Worm (Caenorhabditis elegans) whole organism, L4 larva: Measurements from ENCODE around the gene R07E5.17.

Experiments used
- D1046.2 ChIP-seq: fragments of 200-800 bp; sonication (Bioruptor generic); IDR thresholded peaks from 2 replicates; pipeline ENCODE4 v1.3.6; 2022; ENCODE audit warnings: missing genetic modification characterization, missing compliant biosample characterization
- F26F4.8 ChIP-seq: fragments of 200-800 bp; sonication (Bioruptor generic); conservative IDR thresholded peaks from 2 replicates; pipeline ENCODE4 v1.3.6; 2022; ENCODE audit warnings: missing genetic modification characterization, missing compliant biosample characterization
- F44E2.7 ChIP-seq: fragments of 200-800 bp; sonication (Bioruptor generic); IDR thresholded peaks from 2 replicates; pipeline ENCODE4 v2.1.2; 2022; ENCODE audit warnings: missing genetic modification characterization, missing compliant biosample characterization
- R02D3.7 ChIP-seq: fragments of 150-350 bp; sonication (generic microtip); optimal IDR thresholded peaks from 3 replicates; lab custom pipeline; 2014; ENCODE audit warnings: missing biosample characterization, missing genetic modification characterization
- T26A8.4 ChIP-seq: fragments of 200-800 bp; sonication (Bioruptor generic); IDR thresholded peaks from 2 replicates; pipeline ENCODE4 v1.3.6; 2022; ENCODE audit warnings: missing genetic modification characterization, missing compliant biosample characterization
- Y48G9A.11 ChIP-seq: fragments of 200-800 bp; sonication (Bioruptor generic); IDR thresholded peaks from 2 replicates; pipeline ENCODE4 v1.3.6; 2022; ENCODE audit warnings: missing genetic modification reagents, missing genetic modification characterization, missing compliant biosample characterization
- Y75B8A.6 ChIP-seq: fragments of 200-800 bp; sonication (Bioruptor generic); IDR thresholded peaks from 2 replicates; pipeline ENCODE4 v1.3.6; 2022; ENCODE audit warnings: missing genetic modification reagents, missing genetic modification characterization, missing compliant biosample characterization
- ZK337.2 ChIP-seq: fragments of 200-800 bp; sonication (Bioruptor generic); IDR thresholded peaks from 2 replicates; pipeline ENCODE4 v1.3.6; 2022; ENCODE audit warnings: missing genetic modification reagents, missing genetic modification characterization, missing compliant biosample characterization
- ZK546.5 ChIP-seq, 2 experiments: sonication (generic microtip); optimal IDR thresholded peaks; 2 replicates each; lab custom pipeline; 2017; ENCODE audit warnings: missing biosample characterization in 2 of 2, missing genetic modification characterization in 2 of 2
- aha-1 ChIP-seq: fragments of 150-350 bp; peaks from one replicate; lab custom pipeline; 2014; ENCODE audit warnings: missing biosample characterization, missing genetic modification characterization
- arid-1 ChIP-seq: fragments of 200-800 bp; sonication (Bioruptor generic); conservative IDR thresholded peaks from 2 replicates; pipeline ENCODE4 v1.3.6; 2022; ENCODE audit warnings: missing genetic modification reagents, missing genetic modification characterization, missing compliant biosample characterization
- ceh-20 ChIP-seq: fragments of 200-800 bp; sonication (Bioruptor generic); IDR thresholded peaks from 2 replicates; pipeline ENCODE4 v1.3.6; 2022; ENCODE audit warnings: missing genetic modification reagents, missing genetic modification characterization, missing compliant biosample characterization
- ceh-32 ChIP-seq: sonication (generic microtip); optimal IDR thresholded peaks from 2 replicates; lab custom pipeline; 2016; ENCODE audit warnings: mild to moderate bottlenecking, missing genetic modification characterization, missing compliant biosample characterization; ENCODE audit not compliant: poor library complexity
- ceh-44 ChIP-seq: fragments of 200-800 bp; sonication (Bioruptor generic); IDR thresholded peaks from 2 replicates; pipeline ENCODE4 v1.3.6; 2022; ENCODE audit warnings: missing genetic modification reagents, missing genetic modification characterization, missing compliant biosample characterization
- daf-8 ChIP-seq: fragments of 200-800 bp; sonication (Bioruptor generic); IDR thresholded peaks from 2 replicates; pipeline ENCODE4 v1.3.6; 2022; ENCODE audit warnings: missing genetic modification characterization, missing compliant biosample characterization
- dmd-6 ChIP-seq: fragments of 200-800 bp; sonication (Bioruptor generic); IDR thresholded peaks from 2 replicates; pipeline ENCODE4 v1.3.6; 2022; ENCODE audit warnings: missing genetic modification reagents, missing genetic modification characterization, missing compliant biosample characterization
- dmd-8 ChIP-seq: fragments of 200-800 bp; sonication (Bioruptor generic); IDR thresholded peaks from 2 replicates; pipeline ENCODE4 v1.3.6; 2022; ENCODE audit warnings: missing genetic modification characterization, missing compliant biosample characterization
- duxl-1 ChIP-seq: sonication (generic microtip); optimal IDR thresholded peaks from 2 replicates; lab custom pipeline; 2016; ENCODE audit warnings: mild to moderate bottlenecking, missing genetic modification characterization, moderate library complexity, missing compliant biosample characterization; ENCODE audit not compliant: poor library complexity
- dve-1 ChIP-seq: sonication (generic microtip); optimal IDR thresholded peaks from 2 replicates; lab custom pipeline; 2017; ENCODE audit warnings: antibody characterized with exemption, mild to moderate bottlenecking, missing genetic modification characterization, missing compliant biosample characterization; ENCODE audit not compliant: insufficient read depth
- egl-43 ChIP-seq: fragments of 200-800 bp; sonication (Bioruptor generic); IDR thresholded peaks from 2 replicates; pipeline ENCODE4 v1.3.6; 2022; ENCODE audit warnings: missing genetic modification reagents, missing genetic modification characterization, missing compliant biosample characterization
- fkh-10 ChIP-seq: fragments of 150-350 bp; optimal IDR thresholded peaks from 2 replicates; lab custom pipeline; 2014; ENCODE audit warnings: missing biosample characterization, missing genetic modification reagents, missing genetic modification characterization
- lin-29 ChIP-seq: fragments of 200-800 bp; sonication (Bioruptor generic); IDR thresholded peaks from 2 replicates; pipeline ENCODE4 v1.3.6; 2022; ENCODE audit warnings: missing genetic modification reagents, missing genetic modification characterization, missing compliant biosample characterization
- lin-38 ChIP-seq: fragments of 200-800 bp; sonication (Bioruptor generic); IDR thresholded peaks from 2 replicates; pipeline ENCODE4 v1.3.6; 2022; ENCODE audit warnings: missing genetic modification reagents, missing genetic modification characterization, missing compliant biosample characterization
- lin-39 ChIP-seq: fragments of 150-350 bp; optimal IDR thresholded peaks from 2 replicates; lab custom pipeline; 2014; ENCODE audit warnings: missing biosample characterization, missing genetic modification reagents, missing genetic modification characterization
- lir-3 ChIP-seq: sonication (generic microtip); optimal IDR thresholded peaks from 2 replicates; lab custom pipeline; 2016; ENCODE audit warnings: mild to moderate bottlenecking, missing genetic modification characterization, missing compliant biosample characterization
- mdl-1 ChIP-seq, 2 experiments: fragments of 150-350 bp in 1 of 2; sonication (generic microtip) in 1 of 2; optimal IDR thresholded peaks; 2 replicates each; lab custom pipeline; 2014 to 2017; ENCODE audit warnings: missing biosample characterization in 2 of 2, missing genetic modification characterization in 2 of 2
- mep-1 ChIP-seq: fragments of 150-350 bp; sonication (generic microtip); optimal IDR thresholded peaks from 3 replicates; lab custom pipeline; 2014; ENCODE audit warnings: missing biosample characterization, missing genetic modification characterization
- mes-2 ChIP-seq: sonication (generic microtip); optimal IDR thresholded peaks from 2 replicates; lab custom pipeline; 2016; ENCODE audit warnings: missing genotype, mild to moderate bottlenecking, missing genetic modification characterization, missing compliant biosample characterization; ENCODE audit not compliant: poor library complexity, severe bottlenecking
- mxl-2 ChIP-seq: fragments of 200-800 bp; sonication (Bioruptor generic); conservative IDR thresholded peaks from 2 replicates; pipeline ENCODE4 v1.3.6; 2022; ENCODE audit warnings: missing genetic modification reagents, missing genetic modification characterization, missing compliant biosample characterization
- mxl-3 ChIP-seq: fragments of 200-800 bp; sonication (Bioruptor generic); optimal IDR thresholded peaks from 2 replicates; lab custom pipeline; 2018; ENCODE audit warnings: mild to moderate bottlenecking, missing genetic modification characterization, missing compliant biosample characterization
- nhr-111 ChIP-seq: fragments of 200-800 bp; sonication (Bioruptor generic); optimal IDR thresholded peaks from 2 replicates; lab custom pipeline; 2018; ENCODE audit warnings: mild to moderate bottlenecking, missing genetic modification characterization, missing compliant biosample characterization
- nhr-28 ChIP-seq: fragments of 150-350 bp; optimal IDR thresholded peaks from 2 replicates; lab custom pipeline; 2014; ENCODE audit warnings: missing biosample characterization, missing genetic modification characterization
- nhr-42 ChIP-seq: fragments of 200-800 bp; sonication (Bioruptor generic); IDR thresholded peaks from 2 replicates; pipeline ENCODE4 v1.3.6; 2022; ENCODE audit warnings: missing genetic modification characterization, missing compliant biosample characterization
- nhr-48 ChIP-seq: sonication (generic microtip); optimal IDR thresholded peaks from 2 replicates; lab custom pipeline; 2016; ENCODE audit warnings: mild to moderate bottlenecking, missing genetic modification characterization, missing compliant biosample characterization
- nhr-77 ChIP-seq: fragments of 150-350 bp; optimal IDR thresholded peaks from 2 replicates; lab custom pipeline; 2014; ENCODE audit warnings: missing biosample characterization, missing genetic modification characterization
- pha-4 ChIP-seq, 2 experiments: fragments of 150-350 bp in 1 of 2; fragments of 200-800 bp in 1 of 2; sonication (Bioruptor generic) in 1 of 2; IDR thresholded peaks in 1 of 2; optimal IDR thresholded peaks in 1 of 2; 2 replicates each; pipeline versions ENCODE4 v1.3.6 to Lab custom; 2014 to 2022; ENCODE audit warnings: missing genetic modification characterization in 2 of 2, missing genetic modification reagents in 2 of 2, missing biosample characterization in 1 of 2, missing compliant biosample characterization in 1 of 2
- pqm-1 ChIP-seq: sonication (generic microtip); optimal IDR thresholded peaks from 2 replicates; lab custom pipeline; 2017; ENCODE audit warnings: missing biosample characterization, missing genetic modification characterization
- rbr-2 ChIP-seq: sonication (generic microtip); optimal IDR thresholded peaks from 2 replicates; lab custom pipeline; 2016; ENCODE audit warnings: missing genotype, missing genetic modification characterization, missing compliant biosample characterization
- sdz-12 ChIP-seq: fragments of 200-800 bp; sonication (Bioruptor generic); optimal IDR thresholded peaks from 2 replicates; lab custom pipeline; 2018; ENCODE audit warnings: mild to moderate bottlenecking, missing genetic modification characterization, missing compliant biosample characterization
- unc-130 ChIP-seq: sonication (generic microtip); optimal IDR thresholded peaks from 2 replicates; lab custom pipeline; 2016; ENCODE audit warnings: missing genetic modification reagents, missing genetic modification characterization, missing compliant biosample characterization
- unc-39 ChIP-seq: sonication (generic microtip); optimal IDR thresholded peaks from 2 replicates; lab custom pipeline; 2017; ENCODE audit warnings: missing biosample characterization, missing genetic modification characterization
- zfp-2 ChIP-seq: sonication (generic microtip); optimal IDR thresholded peaks from 2 replicates; lab custom pipeline; 2016; ENCODE audit warnings: mild to moderate bottlenecking, missing genetic modification characterization, missing compliant biosample characterization
- zfp-3 ChIP-seq: fragments of 200-800 bp; sonication (Bioruptor generic); conservative IDR thresholded peaks from 2 replicates; pipeline ENCODE4 v1.3.6; 2022; ENCODE audit warnings: missing genetic modification reagents, missing genetic modification characterization, missing compliant biosample characterization
- zip-2 ChIP-seq: fragments of 150-350 bp; optimal IDR thresholded peaks from 2 replicates; lab custom pipeline; 2014; ENCODE audit warnings: missing biosample characterization, missing genetic modification characterization
- ztf-7 ChIP-seq: fragments of 150-350 bp; optimal IDR thresholded peaks from 2 replicates; lab custom pipeline; 2014; ENCODE audit warnings: missing biosample characterization, missing genetic modification characterization

The R07E5.17 gene

ce11 chrIII:4450773-4451423, 46.7 kb upstream of the R07E5.17 start:
- 0 out of 2 replicates have a peak, but pooled peaks have one; percentile 18 for TF ChIP-seq D1046.2 (GFP tag; lab: Robert Waterston, UW)
- TF ChIP-seq nhr-28 (tag; lab: Kevin White, UChicago), result no peak
- TF ChIP-seq, all 104 proteins: peak for 1

ce11 chrIII:4449893-4450579, 45.8 kb upstream of the R07E5.17 start, which contains the start of gene ceh-43:
TSS of gene ceh-43 (minus strand) at chrIII:4449943.
- TF ChIP-seq Y48G9A.11 (GFP tag; lab: Robert Waterston, UW), result no peak
- no peak for TF ChIP-seq ceh-32 (tag; lab: Kevin White, UChicago)
- peak; percentile 38; the same call in 1 of the 2 replicates for TF ChIP-seq ZK337.2 (GFP tag; lab: Robert Waterston, UW)
- no peak for TF ChIP-seq pqm-1 (tag; lab: Kevin White, UChicago)
- TF ChIP-seq ZK546.5 (tag; optimal IDR thresholded peaks at IDR 0.05; lab: Kevin White, UChicago), result no peak
- TF ChIP-seq dmd-8 (GFP tag; lab: Robert Waterston, UW), result peak; percentile 85
- TF ChIP-seq aha-1 (tag; lab: Kevin White, UChicago), result no peak
- TF ChIP-seq pha-4 (GFP tag; IDR thresholded peaks at IDR 0.05; lab: Robert Waterston, UW), result peak; percentile 62; the same call in 1 of the 2 replicates
- TF ChIP-seq pha-4 (tag; optimal IDR thresholded peaks at IDR 0.05; lab: Kevin White, UChicago), result no peak
- no peak for TF ChIP-seq lin-29 (GFP tag; lab: Robert Waterston, UW)
- 0 out of 2 replicates have a peak, but pooled peaks have one; percentile 60 for TF ChIP-seq arid-1 (GFP tag; lab: Robert Waterston, UW)
- no peak for TF ChIP-seq nhr-111 (GFP tag; lab: Kevin White, UChicago)
- TF ChIP-seq mep-1, result no peak
- TF ChIP-seq mes-2 (tag; lab: Kevin White, UChicago), result peak; percentile 57
- 0 out of 2 replicates have a peak, but pooled peaks have one; percentile 45 for TF ChIP-seq F44E2.7
- no peak for TF ChIP-seq zfp-2
- no peak for TF ChIP-seq mxl-2 (GFP tag; lab: Robert Waterston, UW)
- TF ChIP-seq zfp-3 (GFP tag; lab: Robert Waterston, UW), result 0 out of 2 replicates have a peak, but pooled peaks have one; percentile 16
- TF ChIP-seq ceh-44 (GFP tag; lab: Robert Waterston, UW), result no peak
- TF ChIP-seq R02D3.7 (tag; lab: Kevin White, UChicago), result no peak
- TF ChIP-seq T26A8.4 (GFP tag; lab: Robert Waterston, UW), result peak; percentile 46; the same call in 1 of the 2 replicates
- peak; percentile 19 for TF ChIP-seq dve-1 (tag; lab: Kevin White, UChicago)
- TF ChIP-seq F26F4.8 (GFP tag; lab: Robert Waterston, UW), result peak; percentile 59; the same call in 1 of the 2 replicates
- no peak for TF ChIP-seq fkh-10 (GFP tag; lab: Kevin White, UChicago)
- no peak for TF ChIP-seq lin-39
- no peak for TF ChIP-seq nhr-77 (tag; lab: Kevin White, UChicago)
- TF ChIP-seq ztf-7 (tag; lab: Kevin White, UChicago), result no peak
- TF ChIP-seq lir-3 (tag; lab: Kevin White, UChicago), result no peak
- TF ChIP-seq ceh-20 (GFP tag; lab: Robert Waterston, UW), result 0 out of 2 replicates have a peak, but pooled peaks have one; percentile 14
- no peak for TF ChIP-seq nhr-28 (tag; lab: Kevin White, UChicago)
- no peak for TF ChIP-seq D1046.2 (GFP tag; lab: Robert Waterston, UW)
- TF ChIP-seq lin-38, result peak; percentile 64
- TF ChIP-seq mdl-1 (tag; optimal IDR thresholded peaks at IDR 0.05; lab: Kevin White, UChicago), result no peak
- no peak for TF ChIP-seq rbr-2 (tag; lab: Kevin White, UChicago)
- TF ChIP-seq unc-130 (GFP tag; lab: Kevin White, UChicago), result no peak
- no peak for TF ChIP-seq daf-8 (GFP tag; lab: Robert Waterston, UW)
- no peak for TF ChIP-seq unc-39 (tag; lab: Kevin White, UChicago)
- no peak for TF ChIP-seq sdz-12 (GFP tag; lab: Kevin White, UChicago)
- no peak for TF ChIP-seq nhr-48 (tag; lab: Kevin White, UChicago)
- TF ChIP-seq egl-43, result peak; percentile 74; the same call in 1 of the 2 replicates
- peak; percentile 72; the same call in 1 of the 2 replicates for TF ChIP-seq Y75B8A.6 (GFP tag; lab: Robert Waterston, UW)
- TF ChIP-seq nhr-42 (GFP tag; lab: Robert Waterston, UW), result 0 out of 2 replicates have a peak, but pooled peaks have one; percentile 28
- peak; percentile 44; the same call in 1 of the 2 replicates for TF ChIP-seq dmd-6 (GFP tag; lab: Robert Waterston, UW)
- TF ChIP-seq mxl-3 (GFP tag; lab: Kevin White, UChicago), result no peak
- peak; percentile 4 for TF ChIP-seq duxl-1 (tag; lab: Kevin White, UChicago)
- no peak for TF ChIP-seq zip-2
